Worm (Caenorhabditis elegans): ENCODE measurements around the gene Y50E8A.10.

Gene Y50E8A.10

ce11 chrV:14742898-14743297 is 36.9 kb upstream of the Y50E8A.10 start:
- peak; percentile 78; the same call in 1 of the 2 replicates for TF ChIP-seq egrh-3 (GFP tag; IDR thresholded peaks at IDR 0.05)

ce11 chrV:14743438-14743837 is 36.4 kb upstream of the Y50E8A.10 start:
- TF ChIP-seq egrh-3 (GFP tag; IDR thresholded peaks at IDR 0.05) = peak; percentile 74; the same call in 1 of the 2 replicates

ce11 chrV:14744824-14745223 is 35.0 kb upstream of the Y50E8A.10 start:
- TF ChIP-seq efl-1 (GFP tag; optimal IDR thresholded peaks at IDR 0.05) (no peak), egrh-3 (GFP tag; IDR thresholded peaks at IDR 0.05) (peak; percentile 69), zfh-2 (GFP tag; conservative IDR thresholded peaks at IDR 0.05) (peak; percentile 85), ceh-91 (GFP tag; IDR thresholded peaks at IDR 0.05) (no peak), lin-26 (GFP tag; IDR thresholded peaks at IDR 0.05) (0 out of 2 replicates have a peak, but pooled peaks have one; percentile 14)

- no peak for TF ChIP-seq rec-8 (tag; optimal IDR thresholded peaks at IDR 0.05)
- TF ChIP-seq ama-1 (optimal IDR thresholded peaks at IDR 0.05) = no peak
- TF ChIP-seq ama-1 (GFP tag; optimal IDR thresholded peaks at IDR 0.05) = no peak
- TF ChIP-seq lag-1 (GFP tag; IDR thresholded peaks at IDR 0.05) = no peak
- TF ChIP-seq unc-130 (GFP tag; optimal IDR thresholded peaks at IDR 0.05) = no peak
- peak; percentile 79; the same call in 1 of the 2 replicates for TF ChIP-seq zfh-2 (GFP tag; conservative IDR thresholded peaks at IDR 0.05)
- TF ChIP-seq mxl-1 (tag; optimal IDR thresholded peaks at IDR 0.05) = no peak
- no peak for TF ChIP-seq repo-1 (tag; optimal IDR thresholded peaks at IDR 0.05)
- no peak for TF ChIP-seq rcor-1 (GFP tag; IDR thresholded peaks at IDR 0.05)
- peak; percentile 70; the same call in 1 of the 2 replicates for TF ChIP-seq egrh-3 (GFP tag; IDR thresholded peaks at IDR 0.05)
Observed at ce11 chrV:14746975-14747374, 32.8 kb upstream of the Y50E8A.10 start.

- TF ChIP-seq dox-1 (GFP tag; IDR thresholded peaks at IDR 0.05) = no peak
- TF ChIP-seq hlh-26 (GFP tag; conservative IDR thresholded peaks at IDR 0.05) = no peak
Observed at ce11 chrV:14748608-14749137, 31.1 kb upstream of the Y50E8A.10 start, which contains the start of the genes lipl-8 and Y50E8A.22. lipl-8 (minus strand) TSS chrV:14748708. Y50E8A.22 (minus strand) TSS chrV:14749087.

- TF ChIP-seq egrh-3 (GFP tag; IDR thresholded peaks at IDR 0.05) = peak; percentile 17; the same call in 1 of the 2 replicates
Observed at ce11 chrV:14750357-14750756, 29.4 kb upstream of the Y50E8A.10 start, which contains the start of gene nspa-10. nspa-10 (minus strand) TSS chrV:14750457.

ce11 chrV:14762563-14762962 is 17.2 kb upstream of the Y50E8A.10 start:
- TF ChIP-seq C17E4.6 (GFP tag; IDR thresholded peaks at IDR 0.05) (no peak), nhr-120 (GFP tag; IDR thresholded peaks at IDR 0.05) (no peak), repo-1 (tag; optimal IDR thresholded peaks at IDR 0.05) (no peak), fkh-3 (tag; optimal IDR thresholded peaks at IDR 0.05) (no peak), pha-4 (tag; optimal IDR thresholded peaks at IDR 0.05) (no peak)

- no peak for TF ChIP-seq dpl-1 (GFP tag; optimal IDR thresholded peaks at IDR 0.05)
- no peak for TF ChIP-seq ets-4 (GFP tag; optimal IDR thresholded peaks at IDR 0.05)
- TF ChIP-seq pha-4 (tag; optimal IDR thresholded peaks at IDR 0.05) = no peak
- no peak for TF ChIP-seq hmg-20 (GFP tag; IDR thresholded peaks at IDR 0.05)
Observed at ce11 chrV:14763582-14763981, 16.2 kb upstream of the Y50E8A.10 start.

- peak; percentile 14 for TF ChIP-seq unc-62 (GFP tag; optimal IDR thresholded peaks at IDR 0.05)
- TF ChIP-seq Y79H2A.3 (GFP tag; conservative IDR thresholded peaks at IDR 0.05) = no peak
- no peak for TF ChIP-seq nhr-120 (GFP tag; IDR thresholded peaks at IDR 0.05)
- TF ChIP-seq snpc-3.4 (tag; optimal IDR thresholded peaks at IDR 0.05) = no peak
- peak; percentile 34 for TF ChIP-seq attf-5 (GFP tag; optimal IDR thresholded peaks at IDR 0.05)
- peak; percentile 19; the same call in 1 of the 2 replicates for TF ChIP-seq dox-1 (GFP tag; IDR thresholded peaks at IDR 0.05)
- peak; percentile 28 for TF ChIP-seq nhr-80 (tag; optimal IDR thresholded peaks at IDR 0.05)
- peak; percentile 59; the same call in 1 of the 2 replicates for TF ChIP-seq cebp-1 (GFP tag; IDR thresholded peaks at IDR 0.05)
- TF ChIP-seq cebp-1 (tag; optimal IDR thresholded peaks at IDR 0.05) = peak; percentile 74
Observed at ce11 chrV:14773048-14773447, 6.7 kb upstream of the Y50E8A.10 start, which contains the start of gene haf-7. haf-7 (plus strand) TSS chrV:14773258.
